Worm (Caenorhabditis elegans) whole organism, mixed stage, embryonic: ENCODE results near the gene C03B1.13.

ENCODE experiments used
- M03D4.4 ChIP-seq: sonication (generic microtip); optimal IDR thresholded peaks from 2 replicates; lab custom pipeline; 2017; ENCODE audit warnings: mild to moderate bottlenecking, missing genetic modification characterization, missing compliant biosample characterization
- bed-3 ChIP-seq: fragments of 200-800 bp; sonication (Bioruptor generic); optimal IDR thresholded peaks from 3 replicates; lab custom pipeline; 2018; ENCODE audit warnings: mild to moderate bottlenecking, missing genetic modification characterization, moderate library complexity, missing compliant biosample characterization
- blmp-1 ChIP-seq: fragments of 150-350 bp; optimal IDR thresholded peaks from 2 replicates; lab custom pipeline; 2014; ENCODE audit warnings: missing biosample characterization, missing genetic modification characterization
- ceh-39 ChIP-seq: fragments of 150-350 bp; optimal IDR thresholded peaks from 2 replicates; lab custom pipeline; 2014; ENCODE audit warnings: missing biosample characterization, missing genetic modification characterization
- ceh-43 ChIP-seq: fragments of 200-800 bp; sonication (Bioruptor generic); optimal IDR thresholded peaks from 2 replicates; lab custom pipeline; 2018; ENCODE audit warnings: mild to moderate bottlenecking, missing genetic modification characterization, moderate library complexity, missing compliant biosample characterization
- ceh-83 ChIP-seq: fragments of 200-800 bp; sonication (Bioruptor generic); optimal IDR thresholded peaks from 2 replicates; lab custom pipeline; 2018; ENCODE audit warnings: mild to moderate bottlenecking, missing genetic modification characterization, missing compliant biosample characterization
- ces-1 ChIP-seq: fragments of 150-350 bp; optimal IDR thresholded peaks from 2 replicates; lab custom pipeline; 2014; ENCODE audit warnings: missing biosample characterization, missing genetic modification reagents, missing genetic modification characterization
- cnd-1 ChIP-seq: fragments of 200-800 bp; sonication (Bioruptor generic); optimal IDR thresholded peaks from 2 replicates; lab custom pipeline; 2018; ENCODE audit warnings: mild to moderate bottlenecking, missing genetic modification characterization, missing compliant biosample characterization
- drap-1 ChIP-seq: fragments of 200-800 bp; sonication (Bioruptor generic); optimal IDR thresholded peaks from 3 replicates; lab custom pipeline; 2018; ENCODE audit warnings: mild to moderate bottlenecking, missing genetic modification characterization, missing compliant biosample characterization
- elt-1 ChIP-seq: sonication (generic microtip); optimal IDR thresholded peaks from 2 replicates; lab custom pipeline; 2017; ENCODE audit warnings: missing genetic modification characterization, mild to moderate bottlenecking, missing compliant biosample characterization, antibody characterized with exemption, moderate library complexity, borderline replicate concordance; ENCODE audit not compliant: insufficient read depth
- elt-3 ChIP-seq: fragments of 150-350 bp; optimal IDR thresholded peaks from 2 replicates; lab custom pipeline; 2014; ENCODE audit warnings: missing biosample characterization, missing genetic modification characterization
- flh-1 ChIP-seq: fragments of 200-800 bp; sonication (Bioruptor generic); optimal IDR thresholded peaks from 2 replicates; lab custom pipeline; 2018; ENCODE audit warnings: mild to moderate bottlenecking, missing genetic modification characterization, moderate library complexity, missing compliant biosample characterization
- ham-2 ChIP-seq: fragments of 200-800 bp; sonication (Bioruptor generic); optimal IDR thresholded peaks from 2 replicates; lab custom pipeline; 2018; ENCODE audit warnings: mild to moderate bottlenecking, missing genetic modification characterization, missing compliant biosample characterization
- hlh-1 ChIP-seq: fragments of 150-350 bp; optimal IDR thresholded peaks from 2 replicates; lab custom pipeline; 2014; ENCODE audit warnings: missing biosample characterization, missing genetic modification reagents, missing genetic modification characterization
- lin-13 ChIP-seq: fragments of 150-350 bp; optimal IDR thresholded peaks from 2 replicates; lab custom pipeline; 2014; ENCODE audit warnings: missing biosample characterization, missing genetic modification characterization
- lin-32 ChIP-seq: fragments of 200-800 bp; sonication (Bioruptor generic); optimal IDR thresholded peaks from 2 replicates; lab custom pipeline; 2018; ENCODE audit warnings: mild to moderate bottlenecking, missing genetic modification characterization, missing compliant biosample characterization
- mab-5 ChIP-seq: fragments of 150-350 bp; optimal IDR thresholded peaks from 2 replicates; lab custom pipeline; 2014; ENCODE audit warnings: missing biosample characterization, missing genetic modification characterization
- mep-1 ChIP-seq: fragments of 150-350 bp; optimal IDR thresholded peaks from 2 replicates; lab custom pipeline; 2017; ENCODE audit warnings: missing biosample characterization, missing genetic modification reagents, missing genetic modification characterization, inconsistent platforms
- mls-2 ChIP-seq: sonication (generic microtip); optimal IDR thresholded peaks from 2 replicates; lab custom pipeline; 2016; ENCODE audit warnings: mild to moderate bottlenecking, missing genetic modification characterization, moderate library complexity, missing compliant biosample characterization
- nhr-12 ChIP-seq: fragments of 150-350 bp; optimal IDR thresholded peaks from 2 replicates; lab custom pipeline; 2014; ENCODE audit warnings: missing biosample characterization, missing genetic modification characterization
- nhr-2 ChIP-seq: fragments of 150-350 bp; optimal IDR thresholded peaks from 2 replicates; lab custom pipeline; 2014; ENCODE audit warnings: missing biosample characterization, missing genetic modification characterization
- nhr-237 ChIP-seq: fragments of 150-350 bp; optimal IDR thresholded peaks from 2 replicates; lab custom pipeline; 2014; ENCODE audit warnings: missing biosample characterization, missing genetic modification characterization
- nhr-28 ChIP-seq: fragments of 150-350 bp; optimal IDR thresholded peaks from 2 replicates; lab custom pipeline; 2014; ENCODE audit warnings: missing biosample characterization, missing genetic modification characterization
- nhr-76 ChIP-seq: sonication (generic microtip); optimal IDR thresholded peaks from 2 replicates; lab custom pipeline; 2017; ENCODE audit warnings: missing biosample characterization, missing genetic modification characterization
- sem-2 ChIP-seq: fragments of 200-800 bp; sonication (Bioruptor generic); optimal IDR thresholded peaks from 2 replicates; lab custom pipeline; 2018; ENCODE audit warnings: mild to moderate bottlenecking, missing genetic modification characterization, missing compliant biosample characterization
- snpc-4 ChIP-seq: fragments of 150-350 bp; optimal IDR thresholded peaks from 2 replicates; lab custom pipeline; 2014; ENCODE audit warnings: missing biosample characterization, missing genetic modification characterization
- sptf-1 ChIP-seq: sonication (generic microtip); optimal IDR thresholded peaks from 2 replicates; lab custom pipeline; 2017; ENCODE audit warnings: mild to moderate bottlenecking, missing genetic modification characterization, moderate library complexity, missing compliant biosample characterization
- tbx-8 ChIP-seq: fragments of 200-800 bp; sonication (Bioruptor generic); optimal IDR thresholded peaks from 2 replicates; lab custom pipeline; 2018; ENCODE audit warnings: mild to moderate bottlenecking, missing genetic modification characterization, moderate library complexity, missing compliant biosample characterization
- unc-120 ChIP-seq: sonication (generic microtip); optimal IDR thresholded peaks from 2 replicates; lab custom pipeline; 2017; ENCODE audit warnings: missing genetic modification characterization, missing compliant biosample characterization; ENCODE audit not compliant: poor library complexity, severe bottlenecking
- unc-39 ChIP-seq: fragments of 150-350 bp; optimal IDR thresholded peaks from 2 replicates; lab custom pipeline; 2014; ENCODE audit warnings: missing biosample characterization, missing genetic modification characterization
- unc-62 ChIP-seq: fragments of 150-350 bp; optimal IDR thresholded peaks from 2 replicates; lab custom pipeline; 2014; ENCODE audit warnings: missing biosample characterization, missing genetic modification reagents, missing genetic modification characterization
- zip-8 ChIP-seq: fragments of 150-350 bp; optimal IDR thresholded peaks from 2 replicates; lab custom pipeline; 2014; ENCODE audit warnings: missing biosample characterization, missing genetic modification characterization
- ztf-11 ChIP-seq: fragments of 150-350 bp; optimal IDR thresholded peaks from 2 replicates; lab custom pipeline; 2014; ENCODE audit warnings: missing biosample characterization, missing genetic modification characterization

C03B1.13 gene

DNA sequence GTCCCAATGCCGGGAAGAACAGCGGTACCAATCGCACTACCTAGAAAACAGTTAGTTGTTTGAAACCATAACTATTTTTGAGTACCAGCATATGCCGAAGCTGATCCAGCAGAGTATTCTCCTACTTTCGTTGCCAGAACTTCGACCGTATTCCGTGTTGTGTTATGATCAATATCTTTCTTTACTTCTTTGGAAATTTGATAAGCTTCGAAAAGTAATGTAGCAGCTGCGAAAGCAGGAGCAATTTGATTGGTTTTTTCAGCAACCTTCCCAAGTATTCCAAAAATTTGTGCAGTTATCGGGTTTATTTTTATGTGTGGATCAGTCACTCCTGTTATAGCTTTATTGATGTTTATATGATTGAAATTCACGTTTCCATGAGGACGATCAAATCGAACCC is 22.2 kb upstream of the C03B1.13 start:
- TF ChIP-seq zip-8 (tag; lab: Kevin White, UChicago) (no peak), sem-2 (no peak), drap-1 (GFP tag; lab: Kevin White, UChicago) (no peak), ham-2 (no peak), tbx-8 (no peak), bed-3 (no peak), ces-1 (no peak), mls-2 (tag; lab: Kevin White, UChicago) (no peak), elt-1 (tag; lab: Kevin White, UChicago) (no peak), unc-120 (no peak), M03D4.4 (tag; lab: Kevin White, UChicago) (no peak), ceh-83 (GFP tag; lab: Kevin White, UChicago) (no peak), ztf-11 (no peak), hlh-1 (tag; lab: Kevin White, UChicago) (no peak), nhr-237 (no peak), mep-1 (tag; lab: Kevin White, UChicago) (no peak), nhr-2 (tag; lab: Kevin White, UChicago) (no peak), flh-1 (GFP tag; lab: Kevin White, UChicago) (no peak), nhr-28 (tag; lab: Kevin White, UChicago) (no peak)

DNA sequence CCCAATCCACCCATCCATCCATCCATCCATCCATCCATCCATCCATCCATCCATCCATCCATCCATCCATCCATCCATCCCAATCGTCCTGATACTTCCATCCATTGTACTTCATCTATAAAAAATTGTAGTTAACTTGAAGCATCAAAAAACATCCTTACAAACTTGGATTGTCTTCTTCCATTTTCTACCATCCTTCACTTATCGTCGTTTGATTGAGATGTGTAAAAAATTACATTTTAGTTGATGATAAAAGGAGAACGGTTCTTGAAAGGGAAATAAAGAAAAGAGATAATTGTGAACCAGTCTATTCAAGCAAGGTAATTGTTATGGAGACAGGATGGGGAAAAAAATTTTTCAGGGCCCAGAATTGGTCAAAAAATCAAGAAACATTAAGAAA is 19.9 kb upstream of the C03B1.13 start, which contains the start of gene C03B1.10:
Gene C03B1.10 (minus strand): TSS at position 101 of the 400 bp plus-strand sequence.
- TF ChIP-seq mep-1 (tag; lab: Kevin White, UChicago): no peak
- TF ChIP-seq nhr-28 (tag; lab: Kevin White, UChicago): no peak
- TF ChIP-seq snpc-4 (tag; lab: Kevin White, UChicago): no peak
- no peak for TF ChIP-seq nhr-237
- TF ChIP-seq elt-3 (tag; lab: Kevin White, UChicago): no peak
- TF ChIP-seq nhr-2 (tag; lab: Kevin White, UChicago): no peak
- TF ChIP-seq M03D4.4 (tag; lab: Kevin White, UChicago): no peak
- no peak for TF ChIP-seq ham-2
- TF ChIP-seq ceh-39 (tag; lab: Kevin White, UChicago): no peak
- TF ChIP-seq nhr-12: no peak
- TF ChIP-seq mab-5 (tag; lab: Kevin White, UChicago): no peak

DNA sequence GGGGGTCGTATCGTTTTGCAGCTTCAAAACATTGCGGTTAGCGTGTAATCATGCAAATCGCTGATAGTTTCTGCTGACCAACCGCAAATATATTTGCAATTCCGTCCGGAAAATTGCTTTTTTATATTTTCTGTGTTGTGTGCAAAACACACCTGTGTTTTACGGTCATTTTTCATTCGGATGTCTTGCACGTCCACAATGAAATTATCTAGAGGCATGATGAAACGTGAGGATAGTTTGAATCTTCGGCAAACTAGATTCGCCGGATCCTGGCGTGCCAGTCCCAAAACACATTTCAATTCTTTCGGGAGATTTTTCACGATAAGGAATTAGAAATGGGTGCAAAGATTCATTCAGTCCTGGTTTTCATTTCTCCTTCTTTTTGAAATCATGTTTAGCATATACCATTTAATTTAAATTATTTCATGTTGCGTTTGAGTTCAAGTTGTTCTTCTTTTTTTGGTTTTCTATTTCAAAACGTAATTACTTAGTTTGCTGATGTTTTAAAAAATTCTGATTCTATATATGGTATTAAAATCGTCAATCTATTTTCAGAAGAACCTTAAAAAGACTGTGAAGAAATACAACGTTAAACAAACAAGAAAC is 17.3 kb upstream of the C03B1.13 start, which contains the start of gene C03B1.5:
Gene C03B1.5 (plus strand): TSS at position 556 of the 606 bp plus-strand sequence.
- TF ChIP-seq lin-32 (GFP tag; lab: Kevin White, UChicago) (no peak), elt-1 (tag; lab: Kevin White, UChicago) (no peak), flh-1 (GFP tag; lab: Kevin White, UChicago) (no peak), blmp-1 (no peak), nhr-76 (tag; lab: Kevin White, UChicago) (no peak), ceh-39 (tag; lab: Kevin White, UChicago) (no peak), ceh-83 (GFP tag; lab: Kevin White, UChicago) (no peak), ces-1 (no peak), drap-1 (GFP tag; lab: Kevin White, UChicago) (no peak), snpc-4 (tag; lab: Kevin White, UChicago) (no peak), ceh-43 (GFP tag; lab: Kevin White, UChicago) (no peak)

DNA sequence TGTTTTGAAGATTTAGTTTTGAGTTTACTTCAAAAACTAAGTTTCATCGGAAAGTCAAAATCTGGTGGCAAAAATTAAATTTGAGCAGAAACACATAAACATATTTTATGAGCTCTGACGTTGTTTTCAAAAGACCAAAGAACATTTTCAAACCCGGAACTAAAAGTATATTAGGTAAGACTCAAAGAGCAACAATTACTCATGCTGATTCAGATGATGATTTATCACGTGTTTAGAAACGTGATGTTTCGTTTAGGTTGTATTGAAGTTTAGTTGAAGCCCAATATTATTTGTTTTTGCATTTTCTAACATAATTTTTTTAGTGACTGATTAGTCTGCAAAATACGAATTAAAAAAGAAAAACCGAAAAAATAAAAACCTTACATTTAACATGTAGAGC is 15.9 kb upstream of the C03B1.13 start:
- no peak for TF ChIP-seq elt-1 (tag; lab: Kevin White, UChicago)
- no peak for TF ChIP-seq tbx-8
- no peak for TF ChIP-seq unc-120
- no peak for TF ChIP-seq hlh-1 (tag; lab: Kevin White, UChicago)
- TF ChIP-seq sptf-1: no peak
- TF ChIP-seq nhr-76 (tag; lab: Kevin White, UChicago): no peak
- no peak for TF ChIP-seq cnd-1
- TF ChIP-seq lin-32 (GFP tag; lab: Kevin White, UChicago): no peak
- no peak for TF ChIP-seq zip-8 (tag; lab: Kevin White, UChicago)
- TF ChIP-seq unc-62 (GFP tag; lab: Kevin White, UChicago): no peak
- TF ChIP-seq snpc-4 (tag; lab: Kevin White, UChicago): no peak
- no peak for TF ChIP-seq ham-2
- TF ChIP-seq lin-13 (tag; lab: Kevin White, UChicago): no peak
- no peak for TF ChIP-seq unc-39 (tag; lab: Kevin White, UChicago)
